Worm (Caenorhabditis elegans): Measurements from ENCODE around the gene marc-1.

- no peak for TF ChIP-seq nhr-28 (tag; optimal IDR thresholded peaks at IDR 0.05)
- no peak for TF ChIP-seq fkh-2 (tag; optimal IDR thresholded peaks at IDR 0.05)
- TF ChIP-seq nhr-12 (tag; optimal IDR thresholded peaks at IDR 0.05) = no peak
- no peak for TF ChIP-seq nhr-77 (tag; optimal IDR thresholded peaks at IDR 0.05)
- no peak for TF ChIP-seq nhr-25 (tag; optimal IDR thresholded peaks at IDR 0.05)
- no peak for TF ChIP-seq unc-39 (tag; optimal IDR thresholded peaks at IDR 0.05)
- no peak for TF ChIP-seq ama-1 (optimal IDR thresholded peaks at IDR 0.05)
- no peak for TF ChIP-seq ztf-4 (tag; optimal IDR thresholded peaks at IDR 0.05)
- TF ChIP-seq ztf-11 (tag; optimal IDR thresholded peaks at IDR 0.05) = no peak
- TF ChIP-seq elt-3 (tag; optimal IDR thresholded peaks at IDR 0.05) = no peak
Observed at ce11 chrV:9750308-9750707, 10.8 kb downstream of the marc-1 start, which contains the start of gene F58E6.4.

All from whole organism, L3 larva.